Fruit fly (Drosophila melanogaster) whole organism, embryonic: ENCODE measurements around the gene LysB.

Source experiments
- C15 ChIP-seq: fragments of 200-800 bp; sonication (Bioruptor generic); IDR thresholded peaks from 3 replicates; pipeline ENCODE4 v1.3.6; 2022; ENCODE audit warnings: missing biosample characterization, missing genetic modification characterization
- CG10274 ChIP-seq: fragments of 200-800 bp; sonication (Bioruptor generic); optimal IDR thresholded peaks from 3 replicates; lab custom pipeline; 2017; ENCODE audit warnings: missing biosample characterization, mild to moderate bottlenecking, missing genetic modification characterization
- CG11398 ChIP-seq: fragments of 200-800 bp; sonication (Bioruptor generic); optimal IDR thresholded peaks from 2 replicates; lab custom pipeline; 2016; ENCODE audit warnings: missing biosample characterization, missing genetic modification characterization
- CG11695 ChIP-seq: fragments of 200-800 bp; sonication (Bioruptor generic); IDR thresholded peaks from 3 replicates; pipeline ENCODE4 v1.3.6; 2022; ENCODE audit warnings: missing biosample characterization, missing genetic modification characterization
- CG1603 ChIP-seq: fragments of 200-800 bp; sonication (Bioruptor generic); optimal IDR thresholded peaks from 2 replicates; lab custom pipeline; 2019; ENCODE audit warnings: missing biosample characterization, mild to moderate bottlenecking, missing genetic modification characterization, moderate library complexity
- CG17361 ChIP-seq: fragments of 200-800 bp; sonication (Bioruptor generic); IDR thresholded peaks from 3 replicates; pipeline ENCODE4 v1.3.6; 2022; ENCODE audit warnings: missing biosample characterization, missing genetic modification characterization
- CG18262 ChIP-seq: fragments of 200-800 bp; optimal IDR thresholded peaks from 3 replicates; lab custom pipeline; 2019; ENCODE audit warnings: missing biosample characterization, mild to moderate bottlenecking, missing genetic modification characterization, moderate library complexity
- CG1832 ChIP-seq: fragments of 200-800 bp; sonication (Bioruptor generic); optimal IDR thresholded peaks from 2 replicates; lab custom pipeline; 2017; ENCODE audit warnings: missing biosample characterization, mild to moderate bottlenecking, missing genetic modification characterization, inconsistent platforms
- CG2202 ChIP-seq: fragments of 200-800 bp; sonication (Bioruptor generic); optimal IDR thresholded peaks from 2 replicates; lab custom pipeline; 2018; ENCODE audit warnings: missing biosample characterization, mild to moderate bottlenecking, missing genetic modification characterization
- CG30431 ChIP-seq: fragments of 200-800 bp; sonication (Bioruptor generic); optimal IDR thresholded peaks from 2 replicates; lab custom pipeline; 2017; ENCODE audit warnings: missing biosample characterization, missing genetic modification characterization
- CG31224 ChIP-seq: fragments of 200-800 bp; sonication (Bioruptor generic); IDR thresholded peaks from 2 replicates; pipeline ENCODE4 v1.3.6; 2022; ENCODE audit warnings: missing biosample characterization, missing genetic modification characterization
- CG34422 ChIP-seq: fragments of 200-800 bp; sonication (Bioruptor generic); IDR thresholded peaks from 3 replicates; pipeline ENCODE4 v1.3.6; 2022; ENCODE audit warnings: missing biosample characterization, missing genetic modification characterization
- CG6689 ChIP-seq: fragments of 200-800 bp; sonication (Bioruptor generic); IDR thresholded peaks from 2 replicates; pipeline ENCODE4 v1.3.6; 2022; ENCODE audit warnings: missing biosample characterization, missing genetic modification characterization
- CG7745 ChIP-seq: fragments of 200-800 bp; sonication (Bioruptor generic); optimal IDR thresholded peaks from 2 replicates; lab custom pipeline; 2018; ENCODE audit warnings: missing biosample characterization, mild to moderate bottlenecking, missing genetic modification characterization, moderate library complexity
- CG8290 ChIP-seq, 3 experiments: fragments of 200-800 bp; sonication (Bioruptor generic); optimal IDR thresholded peaks; 2 replicates each; lab custom pipeline; 2016 to 2019; ENCODE audit warnings: missing biosample characterization in 3 of 3, missing genetic modification characterization in 3 of 3, mild to moderate bottlenecking in 2 of 3, moderate library complexity in 1 of 3
- CG9609 ChIP-seq: fragments of 200-800 bp; sonication (Bioruptor generic); optimal IDR thresholded peaks from 3 replicates; lab custom pipeline; 2016; ENCODE audit warnings: missing biosample characterization, missing genetic modification characterization
- CrebB ChIP-seq: fragments of 200-800 bp; sonication (Bioruptor generic); optimal IDR thresholded peaks from 3 replicates; lab custom pipeline; 2018; ENCODE audit warnings: missing biosample characterization, mild to moderate bottlenecking, missing genetic modification characterization
- Doc3 ChIP-seq: fragments of 200-800 bp; sonication (Bioruptor generic); IDR thresholded peaks from 3 replicates; pipeline ENCODE4 v1.3.6; 2022; ENCODE audit warnings: missing biosample characterization, missing genetic modification characterization; ENCODE audit not compliant: partially characterized antibody
- Gug ChIP-seq: fragments of 200-800 bp; sonication (Bioruptor generic); IDR thresholded peaks from 4 replicates; pipeline ENCODE4 v1.3.6; 2022; ENCODE audit warnings: missing biosample characterization, missing genetic modification characterization
- HLHmδ ChIP-seq: fragments of 200-800 bp; sonication (Bioruptor generic); optimal IDR thresholded peaks from 2 replicates; lab custom pipeline; 2018; ENCODE audit warnings: missing biosample characterization, mild to moderate bottlenecking, missing genetic modification characterization, moderate library complexity
- Hey ChIP-seq: fragments of 200-800 bp; sonication (Bioruptor generic); optimal IDR thresholded peaks from 3 replicates; lab custom pipeline; 2018; ENCODE audit warnings: missing biosample characterization, mild to moderate bottlenecking, missing genetic modification characterization
- Hr51 ChIP-seq, 2 experiments: fragments of 200-800 bp; sonication (Bioruptor generic); optimal IDR thresholded peaks; 2 replicates in 1 of 2; 3 replicates in 1 of 2; lab custom pipeline; 2016 to 2018; ENCODE audit warnings: missing biosample characterization in 2 of 2, missing genetic modification characterization in 2 of 2, mild to moderate bottlenecking in 1 of 2, moderate library complexity in 1 of 2
- Pdp1 ChIP-seq, 2 experiments: fragments of 200-800 bp; sonication (Bioruptor generic); optimal IDR thresholded peaks; 3 replicates each; lab custom pipeline; 2016; ENCODE audit warnings: missing biosample characterization in 2 of 2, missing genetic modification characterization in 2 of 2, mild to moderate bottlenecking in 1 of 2, moderate library complexity in 1 of 2
- Poxn ChIP-seq: fragments of 200-800 bp; sonication (Bioruptor generic); IDR thresholded peaks from 2 replicates; pipeline ENCODE4 v1.3.6; 2022; ENCODE audit warnings: missing biosample characterization, missing genetic modification characterization
- TFAM ChIP-seq: fragments of 200-800 bp; sonication (Bioruptor generic); optimal IDR thresholded peaks from 2 replicates; lab custom pipeline; 2017; ENCODE audit warnings: missing biosample characterization, missing genetic modification characterization, inconsistent platforms
- Trl ChIP-seq, 3 experiments: fragments of >200 bp in 2 of 3; fragments of 200-800 bp in 1 of 3; sonication (Bioruptor generic) in 1 of 3; optimal IDR thresholded peaks; 2 replicates in 1 of 3; 3 replicates in 2 of 3; lab custom pipeline; 2016 to 2017; ENCODE audit warnings: missing biosample characterization in 1 of 3, missing genetic modification characterization in 1 of 3
- YL-1 ChIP-seq: fragments of 200-800 bp; sonication (Bioruptor generic); optimal IDR thresholded peaks from 3 replicates; lab custom pipeline; 2017; ENCODE audit warnings: missing biosample characterization, mild to moderate bottlenecking, missing genetic modification characterization
- aop ChIP-seq: fragments of 200-800 bp; sonication (Bioruptor generic); IDR thresholded peaks from 2 replicates; pipeline ENCODE4 v1.3.6; 2022; ENCODE audit warnings: missing biosample characterization, missing genetic modification characterization
- bsh ChIP-seq, 2 experiments: fragments of 200-800 bp; sonication (Bioruptor generic); optimal IDR thresholded peaks; 2 replicates each; lab custom pipeline; 2017 to 2018; ENCODE audit warnings: mild to moderate bottlenecking in 2 of 2, missing biosample characterization in 2 of 2, missing genetic modification characterization in 2 of 2, moderate library complexity in 1 of 2
- cwo ChIP-seq: fragments of 200-800 bp; sonication (Bioruptor generic); optimal IDR thresholded peaks from 3 replicates; lab custom pipeline; 2017; ENCODE audit warnings: missing biosample characterization, missing genetic modification characterization, mild to moderate bottlenecking, moderate library complexity, missing genetic modification reagents
- disco-r ChIP-seq: fragments of 200-800 bp; sonication (Bioruptor generic); optimal IDR thresholded peaks from 2 replicates; lab custom pipeline; 2016; ENCODE audit warnings: missing biosample characterization, missing genetic modification characterization
- esg ChIP-seq: fragments of 200-800 bp; sonication (Bioruptor generic); conservative IDR thresholded peaks from 2 replicates; pipeline ENCODE4 v1.3.6; 2022; ENCODE audit warnings: missing biosample characterization, missing genetic modification characterization
- fu2 ChIP-seq: fragments of 200-800 bp; sonication (Bioruptor generic); optimal IDR thresholded peaks from 2 replicates; lab custom pipeline; 2016; ENCODE audit warnings: missing biosample characterization, missing genetic modification characterization
- hbn ChIP-seq: fragments of 200-800 bp; sonication (Bioruptor generic); IDR thresholded peaks from 2 replicates; pipeline ENCODE4 v1.3.6; 2022; ENCODE audit warnings: missing biosample characterization, missing genetic modification characterization; ENCODE audit not compliant: partially characterized antibody
- jing ChIP-seq: fragments of 200-800 bp; sonication (Bioruptor generic); optimal IDR thresholded peaks from 2 replicates; lab custom pipeline; 2018; ENCODE audit warnings: missing biosample characterization, mild to moderate bottlenecking, missing genetic modification characterization
- jumu ChIP-seq: fragments of 200-800 bp; sonication (Bioruptor generic); optimal IDR thresholded peaks from 3 replicates; lab custom pipeline; 2016; ENCODE audit warnings: missing biosample characterization, missing genetic modification characterization
- lola ChIP-seq, 3 experiments: fragments of >200 bp in 2 of 3; fragments of 200-800 bp in 1 of 3; sonication (Bioruptor generic) in 1 of 3; optimal IDR thresholded peaks; 2 replicates each; lab custom pipeline; 2017 to 2019; ENCODE audit warnings: missing biosample characterization in 3 of 3, missing genetic modification characterization in 3 of 3, mild to moderate bottlenecking in 1 of 3, moderate library complexity in 1 of 3
- odd ChIP-seq: fragments of 200-800 bp; sonication (Bioruptor generic); optimal IDR thresholded peaks from 2 replicates; lab custom pipeline; 2017; ENCODE audit warnings: missing biosample characterization, mild to moderate bottlenecking, missing genetic modification characterization
- pros ChIP-seq: fragments of 200-800 bp; sonication (Bioruptor generic); optimal IDR thresholded peaks from 3 replicates; lab custom pipeline; 2019; ENCODE audit warnings: missing biosample characterization, mild to moderate bottlenecking, missing genetic modification characterization, moderate library complexity
- ro ChIP-seq: fragments of 200-800 bp; sonication (Bioruptor generic); IDR thresholded peaks from 2 replicates; pipeline ENCODE4 v1.3.6; 2022; ENCODE audit warnings: missing biosample characterization, missing genetic modification characterization
- scrt ChIP-seq: fragments of 200-800 bp; sonication (Bioruptor generic); optimal IDR thresholded peaks from 2 replicates; lab custom pipeline; 2018; ENCODE audit warnings: missing biosample characterization, mild to moderate bottlenecking, missing genetic modification characterization, moderate library complexity
- sob ChIP-seq: fragments of 200-800 bp; sonication (Bioruptor generic); IDR thresholded peaks from 2 replicates; pipeline ENCODE4 v1.3.6; 2022; ENCODE audit warnings: missing biosample characterization, missing genetic modification characterization
- sr ChIP-seq: fragments of 200-800 bp; sonication (Bioruptor generic); IDR thresholded peaks from 3 replicates; pipeline ENCODE4 v1.3.6; 2022; ENCODE audit warnings: missing biosample characterization, missing genetic modification characterization
- stc ChIP-seq: fragments of 200-800 bp; sonication (Bioruptor generic); IDR thresholded peaks from 2 replicates; pipeline ENCODE4 v1.3.6; 2022; ENCODE audit warnings: missing biosample characterization, missing genetic modification characterization
- tx ChIP-seq: fragments of 200-800 bp; sonication (Bioruptor generic); optimal IDR thresholded peaks from 2 replicates; lab custom pipeline; 2016; ENCODE audit warnings: missing biosample characterization, missing genetic modification characterization
- unpg ChIP-seq: fragments of 200-800 bp; sonication (Bioruptor generic); optimal IDR thresholded peaks from 3 replicates; lab custom pipeline; 2018; ENCODE audit warnings: missing biosample characterization, mild to moderate bottlenecking, missing genetic modification characterization, moderate library complexity
- zen ChIP-seq: fragments of 200-800 bp; sonication (Bioruptor generic); optimal IDR thresholded peaks from 3 replicates; lab custom pipeline; 2018; ENCODE audit warnings: missing biosample characterization, mild to moderate bottlenecking, missing genetic modification characterization, moderate library complexity
- zfh1 ChIP-seq: fragments of 200-800 bp; sonication (Bioruptor generic); IDR thresholded peaks from 3 replicates; pipeline ENCODE4 v1.3.6; 2022; ENCODE audit warnings: missing biosample characterization, missing genetic modification characterization
- zfh2 ChIP-seq: fragments of 200-800 bp; sonication (Bioruptor generic); optimal IDR thresholded peaks from 2 replicates; lab custom pipeline; 2016; ENCODE audit warnings: missing biosample characterization, missing genetic modification characterization

Gene LysB

dm6 chr3L:1177085-1177484 is 30.1 kb upstream of the LysB start, which contains the start of gene bab2 (continued):
- TF ChIP-seq fu2 (GFP tag; lab: Kevin White, UChicago) (no peak), jumu (no peak), CG7745 (peak; percentile 15), Pdp1 (GFP tag; optimal IDR thresholded peaks at IDR 0.05; lab: Kevin White, UChicago) (peak in 1 of 2 experiments; percentile 20), unpg (GFP tag; lab: Kevin White, UChicago) (peak; percentile 22), CG11695 (no peak), zfh1 (0 out of 3 replicates have a peak, but pooled peaks have one; percentile 19), CG31224 (GFP tag; lab: Robert Waterston, UW) (0 out of 2 replicates have a peak, but pooled peaks have one; percentile 24), odd (peak; percentile 11), CrebB (tag; lab: Kevin White, UChicago) (peak; percentile 29), jing (GFP tag; lab: Kevin White, UChicago) (peak; percentile 54), zfh2 (GFP tag; lab: Kevin White, UChicago) (no peak), bsh (GFP tag; optimal IDR thresholded peaks at IDR 0.05; lab: Kevin White, UChicago) (peak; percentile 18 to 21), TFAM (GFP tag; lab: Kevin White, UChicago) (no peak), CG6689 (GFP tag; lab: Robert Waterston, UW) (no peak), scrt (GFP tag; lab: Kevin White, UChicago) (peak; percentile 15), Gug (GFP tag; lab: Robert Waterston, UW) (no peak), lola (GFP tag; optimal IDR thresholded peaks at IDR 0.05; lab: Kevin White, UChicago) (no peak), Hr51 (GFP tag; optimal IDR thresholded peaks at IDR 0.05; lab: Kevin White, UChicago) (peak in 1 of 2 experiments; percentile 1), CG30431 (GFP tag; lab: Kevin White, UChicago) (no peak), sob (GFP tag; lab: Robert Waterston, UW) (0 out of 2 replicates have a peak, but pooled peaks have one; percentile 32), aop (GFP tag; lab: Robert Waterston, UW) (no peak), CG1832 (no peak), cwo (GFP tag; lab: Kevin White, UChicago) (no peak), CG8290 (GFP tag; optimal IDR thresholded peaks at IDR 0.05; lab: Kevin White, UChicago) (no peak), CG8290 (tag; optimal IDR thresholded peaks at IDR 0.05; lab: Kevin White, UChicago) (peak in 1 of 2 experiments; percentile 43), CG2202 (tag; lab: Kevin White, UChicago) (peak; percentile 36), CG9609 (GFP tag; lab: Kevin White, UChicago) (no peak), YL-1 (GFP tag; lab: Kevin White, UChicago) (no peak), pros (peak; percentile 40), Doc3 (GFP tag; lab: Robert Waterston, UW) (no peak), esg (GFP tag; lab: Robert Waterston, UW) (no peak), Hey (no peak), disco-r (GFP tag; lab: Kevin White, UChicago) (no peak), hbn (peak; percentile 17; the same call in 1 of the 2 replicates), ro (GFP tag; lab: Robert Waterston, UW) (no peak), HLHmδ (GFP tag; lab: Kevin White, UChicago) (peak; percentile 81), CG18262 (tag; lab: Kevin White, UChicago) (no peak), CG1603 (tag; lab: Kevin White, UChicago) (peak; percentile 16), C15 (GFP tag; lab: Robert Waterston, UW) (no peak), Trl (optimal IDR thresholded peaks at IDR 0.05; lab: Kevin White, UChicago) (peak; percentile 85 to 90), Trl (GFP tag; optimal IDR thresholded peaks at IDR 0.05; lab: Kevin White, UChicago) (peak; percentile 8), sr (GFP tag; lab: Robert Waterston, UW) (no peak; the same call in 2 of the 3 replicates), stc (GFP tag; lab: Robert Waterston, UW) (peak; percentile 62; the same call in 1 of the 2 replicates), tx (GFP tag; lab: Kevin White, UChicago) (no peak), CG11398 (GFP tag; lab: Kevin White, UChicago) (no peak), Poxn (GFP tag; lab: Robert Waterston, UW) (no peak), zen (no peak), CG10274 (GFP tag; lab: Kevin White, UChicago) (no peak), CG17361 (GFP tag; lab: Robert Waterston, UW) (no peak), CG34422 (GFP tag; lab: Robert Waterston, UW) (peak; percentile 37; the same call in 1 of the 3 replicates)
